Fruit fly (Drosophila melanogaster) whole organism, embryonic: ENCODE data around the gene CG12420.

Experiments
- Ada2b ChIP-seq: fragments of 200-800 bp; sonication (Bioruptor generic); IDR thresholded peaks from 2 replicates; pipeline ENCODE4 v1.3.6; 2022; ENCODE audit warnings: missing biosample characterization, missing genetic modification characterization
- CG10431 ChIP-seq: fragments of 200-800 bp; sonication (Bioruptor generic); optimal IDR thresholded peaks from 3 replicates; lab custom pipeline; 2018; ENCODE audit warnings: missing biosample characterization, mild to moderate bottlenecking, missing genetic modification characterization
- CG11085 ChIP-seq: fragments of 200-800 bp; sonication (Bioruptor generic); IDR thresholded peaks from 2 replicates; pipeline ENCODE4 v1.3.6; 2022; ENCODE audit warnings: missing biosample characterization, missing genetic modification characterization
- CG11696 ChIP-seq: fragments of 200-800 bp; sonication (Bioruptor generic); IDR thresholded peaks from 2 replicates; pipeline ENCODE4 v1.3.6; 2022; ENCODE audit warnings: missing biosample characterization, missing genetic modification characterization
- CG11723 ChIP-seq: fragments of 200-800 bp; sonication (Bioruptor generic); optimal IDR thresholded peaks from 2 replicates; lab custom pipeline; 2017; ENCODE audit warnings: missing biosample characterization, mild to moderate bottlenecking, missing genetic modification characterization
- CG12236 ChIP-seq: fragments of 200-800 bp; sonication (Bioruptor generic); optimal IDR thresholded peaks from 2 replicates; lab custom pipeline; 2016; ENCODE audit warnings: missing biosample characterization, missing genetic modification characterization
- CG14667 ChIP-seq: fragments of 200-800 bp; sonication (Bioruptor generic); IDR thresholded peaks from 2 replicates; pipeline ENCODE4 v1.3.6; 2022; ENCODE audit warnings: missing biosample characterization, missing genetic modification characterization
- CG14710 ChIP-seq: fragments of 200-800 bp; sonication (Bioruptor generic); optimal IDR thresholded peaks from 3 replicates; lab custom pipeline; 2019; ENCODE audit warnings: missing biosample characterization, mild to moderate bottlenecking, missing genetic modification characterization, moderate library complexity
- CG15011 ChIP-seq: fragments of 200-800 bp; sonication (Bioruptor generic); optimal IDR thresholded peaks from 3 replicates; lab custom pipeline; 2018; ENCODE audit warnings: missing biosample characterization, mild to moderate bottlenecking, missing genetic modification characterization
- CG16779 ChIP-seq: fragments of 200-800 bp; sonication (Bioruptor generic); IDR thresholded peaks from 2 replicates; pipeline ENCODE4 v1.3.6; 2022; ENCODE audit warnings: missing biosample characterization, missing genetic modification characterization
- CG17802 ChIP-seq: fragments of 200-800 bp; sonication (Bioruptor generic); optimal IDR thresholded peaks from 2 replicates; lab custom pipeline; 2018; ENCODE audit warnings: missing biosample characterization, mild to moderate bottlenecking, missing genetic modification characterization, moderate library complexity
- CG2678 ChIP-seq: fragments of 200-800 bp; sonication (Bioruptor generic); optimal IDR thresholded peaks from 3 replicates; lab custom pipeline; 2019; ENCODE audit warnings: missing biosample characterization, mild to moderate bottlenecking, missing genetic modification characterization, moderate library complexity
- CG31365 ChIP-seq: fragments of 200-800 bp; sonication (Bioruptor generic); optimal IDR thresholded peaks from 2 replicates; lab custom pipeline; 2018; ENCODE audit warnings: missing biosample characterization, mild to moderate bottlenecking, missing genetic modification characterization
- CG3163 ChIP-seq: fragments of 200-800 bp; sonication (Bioruptor generic); optimal IDR thresholded peaks from 3 replicates; lab custom pipeline; 2016; ENCODE audit warnings: missing biosample characterization, missing genetic modification characterization
- CG34224 ChIP-seq: fragments of 200-800 bp; sonication (Bioruptor generic); IDR thresholded peaks from 3 replicates; pipeline ENCODE4 v1.3.6; 2022; ENCODE audit warnings: missing biosample characterization, missing genetic modification characterization; ENCODE audit not compliant: partially characterized antibody
- CG4282 ChIP-seq: fragments of 200-800 bp; sonication (Bioruptor generic); optimal IDR thresholded peaks from 2 replicates; lab custom pipeline; 2016; ENCODE audit warnings: missing biosample characterization, missing genetic modification characterization
- CG6683 ChIP-seq: fragments of 200-800 bp; sonication (Bioruptor generic); optimal IDR thresholded peaks from 2 replicates; lab custom pipeline; 2017; ENCODE audit warnings: missing biosample characterization, mild to moderate bottlenecking, missing genetic modification characterization, missing genetic modification reagents
- CG9437 ChIP-seq: fragments of 200-800 bp; sonication (Bioruptor generic); optimal IDR thresholded peaks from 2 replicates; lab custom pipeline; 2018; ENCODE audit warnings: missing biosample characterization, mild to moderate bottlenecking, missing genetic modification characterization
- CG9797 ChIP-seq: fragments of 200-800 bp; sonication (Bioruptor generic); optimal IDR thresholded peaks from 3 replicates; lab custom pipeline; 2018; ENCODE audit warnings: missing biosample characterization, mild to moderate bottlenecking, missing genetic modification characterization
- Chrac-16 ChIP-seq: fragments of 200-800 bp; sonication (Bioruptor generic); optimal IDR thresholded peaks from 3 replicates; lab custom pipeline; 2016; ENCODE audit warnings: missing biosample characterization, missing genetic modification characterization
- CkIIα-i1 ChIP-seq: fragments of 200-800 bp; sonication (Bioruptor generic); IDR thresholded peaks from 2 replicates; pipeline ENCODE4 v1.3.6; 2022; ENCODE audit warnings: missing biosample characterization, missing genetic modification characterization
- ERR ChIP-seq: fragments of 200-800 bp; sonication (Bioruptor generic); optimal IDR thresholded peaks from 2 replicates; lab custom pipeline; 2016; ENCODE audit warnings: missing biosample characterization, missing genetic modification characterization
- Fer1 ChIP-seq: fragments of 200-800 bp; sonication (Bioruptor generic); optimal IDR thresholded peaks from 2 replicates; lab custom pipeline; 2017; ENCODE audit warnings: missing biosample characterization, mild to moderate bottlenecking, missing genetic modification characterization
- Fer2 ChIP-seq: fragments of 200-800 bp; sonication (Bioruptor generic); optimal IDR thresholded peaks from 2 replicates; lab custom pipeline; 2018; ENCODE audit warnings: missing biosample characterization, mild to moderate bottlenecking, missing genetic modification characterization, moderate library complexity
- Hey ChIP-seq: fragments of 200-800 bp; sonication (Bioruptor generic); optimal IDR thresholded peaks from 3 replicates; lab custom pipeline; 2018; ENCODE audit warnings: missing biosample characterization, mild to moderate bottlenecking, missing genetic modification characterization
- Hr3 ChIP-seq: fragments of 200-800 bp; sonication (Bioruptor generic); optimal IDR thresholded peaks from 3 replicates; lab custom pipeline; 2016; ENCODE audit warnings: missing biosample characterization, missing genetic modification characterization
- Hr39 ChIP-seq: fragments of >200 bp; optimal IDR thresholded peaks from 2 replicates; lab custom pipeline; 2017
- Hr51 ChIP-seq, 2 experiments: fragments of 200-800 bp; sonication (Bioruptor generic); optimal IDR thresholded peaks; 2 replicates in 1 of 2; 3 replicates in 1 of 2; lab custom pipeline; 2016 to 2018; ENCODE audit warnings: missing biosample characterization in 2 of 2, missing genetic modification characterization in 2 of 2, mild to moderate bottlenecking in 1 of 2, moderate library complexity in 1 of 2
- NK7.1 ChIP-seq: fragments of 200-800 bp; sonication (Bioruptor generic); optimal IDR thresholded peaks from 3 replicates; lab custom pipeline; 2016; ENCODE audit warnings: missing biosample characterization, missing genetic modification characterization
- Neu2 ChIP-seq: fragments of 200-800 bp; sonication (Bioruptor generic); optimal IDR thresholded peaks from 3 replicates; lab custom pipeline; 2016; ENCODE audit warnings: missing biosample characterization, missing genetic modification characterization, borderline replicate concordance
- Oaz ChIP-seq: fragments of 200-800 bp; sonication (Bioruptor generic); IDR thresholded peaks from 2 replicates; pipeline ENCODE4 v1.3.6; 2022; ENCODE audit warnings: missing biosample characterization, missing genetic modification characterization
- Oli ChIP-seq: fragments of 200-800 bp; sonication (Bioruptor generic); optimal IDR thresholded peaks from 2 replicates; lab custom pipeline; 2018; ENCODE audit warnings: missing biosample characterization, mild to moderate bottlenecking, missing genetic modification characterization, moderate library complexity
- Poxn ChIP-seq: fragments of 200-800 bp; sonication (Bioruptor generic); IDR thresholded peaks from 2 replicates; pipeline ENCODE4 v1.3.6; 2022; ENCODE audit warnings: missing biosample characterization, missing genetic modification characterization
- Sin3A ChIP-seq: fragments of >200 bp; optimal IDR thresholded peaks from 2 replicates; lab custom pipeline; 2018
- Vsx1 ChIP-seq: fragments of 200-800 bp; sonication (Bioruptor generic); optimal IDR thresholded peaks from 2 replicates; lab custom pipeline; 2017; ENCODE audit warnings: missing biosample characterization, mild to moderate bottlenecking, missing genetic modification characterization, missing genetic modification reagents
- chif ChIP-seq, 2 experiments: fragments of 200-800 bp; sonication (Bioruptor generic); optimal IDR thresholded peaks; 3 replicates each; lab custom pipeline; 2016; ENCODE audit warnings: missing biosample characterization in 2 of 2, missing genetic modification characterization in 2 of 2
- danr ChIP-seq: fragments of 200-800 bp; sonication (Bioruptor generic); IDR thresholded peaks from 2 replicates; pipeline ENCODE4 v1.3.6; 2022; ENCODE audit warnings: missing biosample characterization, missing genetic modification characterization
- dati ChIP-seq: fragments of 200-800 bp; sonication (Bioruptor generic); IDR thresholded peaks from 2 replicates; pipeline ENCODE4 v1.3.6; 2022; ENCODE audit warnings: missing biosample characterization, missing genetic modification characterization
- ftz-f1 ChIP-seq: fragments of 200-800 bp; sonication (Bioruptor generic); optimal IDR thresholded peaks from 2 replicates; lab custom pipeline; 2016; ENCODE audit warnings: missing biosample characterization, missing genetic modification characterization
- ken ChIP-seq: fragments of 200-800 bp; sonication (Bioruptor generic); IDR thresholded peaks from 3 replicates; pipeline ENCODE4 v1.3.6; 2022; ENCODE audit warnings: missing biosample characterization, missing genetic modification characterization
- klu ChIP-seq: fragments of 200-800 bp; sonication (Bioruptor generic); IDR thresholded peaks from 2 replicates; pipeline ENCODE4 v1.3.6; 2022; ENCODE audit warnings: missing biosample characterization, missing genetic modification characterization
- maf-S ChIP-seq: fragments of 200-800 bp; sonication (Bioruptor generic); optimal IDR thresholded peaks from 2 replicates; lab custom pipeline; 2016; ENCODE audit warnings: missing biosample characterization, missing genetic modification characterization
- nom ChIP-seq: fragments of 200-800 bp; sonication (Bioruptor generic); optimal IDR thresholded peaks from 2 replicates; lab custom pipeline; 2017; ENCODE audit warnings: missing biosample characterization, missing genetic modification characterization, mild to moderate bottlenecking, moderate library complexity, missing genetic modification reagents
- odd ChIP-seq: fragments of 200-800 bp; sonication (Bioruptor generic); optimal IDR thresholded peaks from 2 replicates; lab custom pipeline; 2017; ENCODE audit warnings: missing biosample characterization, mild to moderate bottlenecking, missing genetic modification characterization
- pzg ChIP-seq: fragments of 200-800 bp; sonication (Bioruptor generic); optimal IDR thresholded peaks from 3 replicates; lab custom pipeline; 2018; ENCODE audit warnings: missing biosample characterization, mild to moderate bottlenecking, missing genetic modification characterization, moderate library complexity
- row ChIP-seq: fragments of 200-800 bp; sonication (Bioruptor generic); IDR thresholded peaks from 3 replicates; pipeline ENCODE4 v1.3.6; 2022; ENCODE audit warnings: missing biosample characterization, missing genetic modification characterization
- sisA ChIP-seq: fragments of 200-800 bp; sonication (Bioruptor generic); IDR thresholded peaks from 2 replicates; pipeline ENCODE4 v1.3.6; 2022; ENCODE audit warnings: missing biosample characterization, missing genetic modification characterization
- slp2 ChIP-seq: fragments of 200-800 bp; sonication (Bioruptor generic); optimal IDR thresholded peaks from 2 replicates; lab custom pipeline; 2016; ENCODE audit warnings: missing biosample characterization, missing genetic modification characterization
- sug ChIP-seq: fragments of 200-800 bp; optimal IDR thresholded peaks from 2 replicates; lab custom pipeline; 2019; ENCODE audit warnings: missing biosample characterization, mild to moderate bottlenecking, missing genetic modification characterization, moderate library complexity

Gene CG12420

dm6 chr3R:10251218-10251617, 28.7 kb downstream of the CG12420 start, which contains the start of gene CG3999:
CG3999 (plus strand) TSS chr3R:10251518.
- TF ChIP-seq CkIIα-i1 (GFP tag; lab: Robert Waterston, UW) (no peak), Hr3 (GFP tag; lab: Kevin White, UChicago) (no peak), Vsx1 (GFP tag; lab: Kevin White, UChicago) (no peak), Fer1 (GFP tag; lab: Kevin White, UChicago) (no peak)

- TF ChIP-seq CG6683 (GFP tag; lab: Kevin White, UChicago) (no peak), CG14667 (GFP tag; lab: Robert Waterston, UW) (no peak), sug (tag; lab: Kevin White, UChicago) (peak; percentile 94)
Observed at dm6 chr3R:10251846-10252245, 29.3 kb downstream of the CG12420 start.

dm6 chr3R:10261800-10262199, 39.3 kb downstream of the CG12420 start, which contains the start of the genes Sirt6 and pont:
Sirt6 (minus strand) TSS chr3R:10261849.
pont (plus strand) TSS chr3R:10262123.
- peak; percentile 70 for TF ChIP-seq CG17802 (tag; lab: Kevin White, UChicago)
- no peak for TF ChIP-seq danr (GFP tag; lab: Robert Waterston, UW)
- peak; percentile 96 for TF ChIP-seq Oli (tag; lab: Kevin White, UChicago)
- TF ChIP-seq CG11696 (GFP tag; lab: Robert Waterston, UW), result no peak
- TF ChIP-seq Oaz (GFP tag; lab: Robert Waterston, UW), result no peak
- TF ChIP-seq CG10431, result peak; percentile 64
- peak; percentile 91 for TF ChIP-seq CG9437
- TF ChIP-seq ftz-f1 (GFP tag; lab: Kevin White, UChicago), result no peak
- TF ChIP-seq CG11723, result peak; percentile 80
- TF ChIP-seq Sin3A, result no peak
- peak; percentile 99 for TF ChIP-seq CG14710 (tag; lab: Kevin White, UChicago)
- peak; percentile 33 for TF ChIP-seq CG31365
- TF ChIP-seq chif (GFP tag; optimal IDR thresholded peaks at IDR 0.05; lab: Kevin White, UChicago), result peak; percentile 39 to 59
- no peak for TF ChIP-seq CG34224 (GFP tag; lab: Robert Waterston, UW)
- no peak for TF ChIP-seq Hr39 (lab: Kevin White, UChicago)
- no peak for TF ChIP-seq CG4282 (GFP tag; lab: Kevin White, UChicago)
- TF ChIP-seq Hey (tag; lab: Kevin White, UChicago), result no peak
- no peak for TF ChIP-seq NK7.1 (GFP tag; lab: Kevin White, UChicago)
- peak; percentile 83 for TF ChIP-seq odd (GFP tag; lab: Kevin White, UChicago)
- TF ChIP-seq maf-S (GFP tag; lab: Kevin White, UChicago), result peak; percentile 7
- no peak for TF ChIP-seq row (GFP tag; lab: Robert Waterston, UW)
- no peak for TF ChIP-seq dati
- peak; percentile 8 for TF ChIP-seq CG3163
- TF ChIP-seq CG16779, result no peak
- TF ChIP-seq Chrac-16 (GFP tag; lab: Kevin White, UChicago), result peak; percentile 92
- no peak for TF ChIP-seq CG11085 (GFP tag; lab: Robert Waterston, UW)
- peak; percentile 5 for TF ChIP-seq ERR (GFP tag; lab: Kevin White, UChicago)
- TF ChIP-seq slp2 (GFP tag; lab: Kevin White, UChicago), result no peak
- TF ChIP-seq Ada2b (GFP tag; lab: Robert Waterston, UW), result no peak
- peak; percentile 38 for TF ChIP-seq pzg
- TF ChIP-seq CG9797, result peak; percentile 78
- TF ChIP-seq CG15011 (GFP tag; lab: Kevin White, UChicago), result peak; percentile 76
- TF ChIP-seq Poxn, result no peak
- peak; percentile 90 for TF ChIP-seq Fer2 (tag; lab: Kevin White, UChicago)
- TF ChIP-seq klu (GFP tag; lab: Robert Waterston, UW), result no peak
- TF ChIP-seq ken (GFP tag; lab: Robert Waterston, UW), result no peak
- peak; percentile 41 to 96 for TF ChIP-seq Hr51 (GFP tag; optimal IDR thresholded peaks at IDR 0.05; lab: Kevin White, UChicago)
- no peak for TF ChIP-seq CG12236 (GFP tag; lab: Kevin White, UChicago)
- TF ChIP-seq CG2678 (tag; lab: Kevin White, UChicago), result peak; percentile 97
- no peak for TF ChIP-seq Neu2
- no peak for TF ChIP-seq nom
- no peak for TF ChIP-seq sisA (GFP tag; lab: Robert Waterston, UW)
